Worm (Caenorhabditis elegans) whole organism, mixed stage, embryonic: ENCODE measurements around the gene lin-12.

Source experiments
- M03D4.4 ChIP-seq: sonication (generic microtip); optimal IDR thresholded peaks from 2 replicates; lab custom pipeline; 2017; ENCODE audit warnings: mild to moderate bottlenecking, missing genetic modification characterization, missing compliant biosample characterization
- ceh-43 ChIP-seq: fragments of 200-800 bp; sonication (Bioruptor generic); optimal IDR thresholded peaks from 2 replicates; lab custom pipeline; 2018; ENCODE audit warnings: mild to moderate bottlenecking, missing genetic modification characterization, moderate library complexity, missing compliant biosample characterization
- ceh-83 ChIP-seq: fragments of 200-800 bp; sonication (Bioruptor generic); optimal IDR thresholded peaks from 2 replicates; lab custom pipeline; 2018; ENCODE audit warnings: mild to moderate bottlenecking, missing genetic modification characterization, missing compliant biosample characterization
- ces-1 ChIP-seq: fragments of 150-350 bp; optimal IDR thresholded peaks from 2 replicates; lab custom pipeline; 2014; ENCODE audit warnings: missing biosample characterization, missing genetic modification reagents, missing genetic modification characterization
- cnd-1 ChIP-seq: fragments of 200-800 bp; sonication (Bioruptor generic); optimal IDR thresholded peaks from 2 replicates; lab custom pipeline; 2018; ENCODE audit warnings: mild to moderate bottlenecking, missing genetic modification characterization, missing compliant biosample characterization
- drap-1 ChIP-seq: fragments of 200-800 bp; sonication (Bioruptor generic); optimal IDR thresholded peaks from 3 replicates; lab custom pipeline; 2018; ENCODE audit warnings: mild to moderate bottlenecking, missing genetic modification characterization, missing compliant biosample characterization
- elt-1 ChIP-seq: sonication (generic microtip); optimal IDR thresholded peaks from 2 replicates; lab custom pipeline; 2017; ENCODE audit warnings: missing genetic modification characterization, mild to moderate bottlenecking, missing compliant biosample characterization, antibody characterized with exemption, moderate library complexity, borderline replicate concordance; ENCODE audit not compliant: insufficient read depth
- elt-3 ChIP-seq: fragments of 150-350 bp; optimal IDR thresholded peaks from 2 replicates; lab custom pipeline; 2014; ENCODE audit warnings: missing biosample characterization, missing genetic modification characterization
- flh-1 ChIP-seq: fragments of 200-800 bp; sonication (Bioruptor generic); optimal IDR thresholded peaks from 2 replicates; lab custom pipeline; 2018; ENCODE audit warnings: mild to moderate bottlenecking, missing genetic modification characterization, moderate library complexity, missing compliant biosample characterization
- ham-2 ChIP-seq: fragments of 200-800 bp; sonication (Bioruptor generic); optimal IDR thresholded peaks from 2 replicates; lab custom pipeline; 2018; ENCODE audit warnings: mild to moderate bottlenecking, missing genetic modification characterization, missing compliant biosample characterization
- hlh-1 ChIP-seq: fragments of 150-350 bp; optimal IDR thresholded peaks from 2 replicates; lab custom pipeline; 2014; ENCODE audit warnings: missing biosample characterization, missing genetic modification reagents, missing genetic modification characterization
- lin-13 ChIP-seq: fragments of 150-350 bp; optimal IDR thresholded peaks from 2 replicates; lab custom pipeline; 2014; ENCODE audit warnings: missing biosample characterization, missing genetic modification characterization
- lin-32 ChIP-seq: fragments of 200-800 bp; sonication (Bioruptor generic); optimal IDR thresholded peaks from 2 replicates; lab custom pipeline; 2018; ENCODE audit warnings: mild to moderate bottlenecking, missing genetic modification characterization, missing compliant biosample characterization
- lsy-2 ChIP-seq: fragments of 150-350 bp; optimal IDR thresholded peaks from 2 replicates; lab custom pipeline; 2014; ENCODE audit warnings: missing biosample characterization, missing genetic modification characterization
- mab-5 ChIP-seq: fragments of 150-350 bp; optimal IDR thresholded peaks from 2 replicates; lab custom pipeline; 2014; ENCODE audit warnings: missing biosample characterization, missing genetic modification characterization
- mep-1 ChIP-seq: fragments of 150-350 bp; optimal IDR thresholded peaks from 2 replicates; lab custom pipeline; 2017; ENCODE audit warnings: missing biosample characterization, missing genetic modification reagents, missing genetic modification characterization, inconsistent platforms
- mls-2 ChIP-seq: sonication (generic microtip); optimal IDR thresholded peaks from 2 replicates; lab custom pipeline; 2016; ENCODE audit warnings: mild to moderate bottlenecking, missing genetic modification characterization, moderate library complexity, missing compliant biosample characterization
- nhr-2 ChIP-seq: fragments of 150-350 bp; optimal IDR thresholded peaks from 2 replicates; lab custom pipeline; 2014; ENCODE audit warnings: missing biosample characterization, missing genetic modification characterization
- nhr-237 ChIP-seq: fragments of 150-350 bp; optimal IDR thresholded peaks from 2 replicates; lab custom pipeline; 2014; ENCODE audit warnings: missing biosample characterization, missing genetic modification characterization
- nhr-28 ChIP-seq: fragments of 150-350 bp; optimal IDR thresholded peaks from 2 replicates; lab custom pipeline; 2014; ENCODE audit warnings: missing biosample characterization, missing genetic modification characterization
- nhr-76 ChIP-seq: sonication (generic microtip); optimal IDR thresholded peaks from 2 replicates; lab custom pipeline; 2017; ENCODE audit warnings: missing biosample characterization, missing genetic modification characterization
- sem-2 ChIP-seq: fragments of 200-800 bp; sonication (Bioruptor generic); optimal IDR thresholded peaks from 2 replicates; lab custom pipeline; 2018; ENCODE audit warnings: mild to moderate bottlenecking, missing genetic modification characterization, missing compliant biosample characterization
- sptf-1 ChIP-seq: sonication (generic microtip); optimal IDR thresholded peaks from 2 replicates; lab custom pipeline; 2017; ENCODE audit warnings: mild to moderate bottlenecking, missing genetic modification characterization, moderate library complexity, missing compliant biosample characterization
- tbx-8 ChIP-seq: fragments of 200-800 bp; sonication (Bioruptor generic); optimal IDR thresholded peaks from 2 replicates; lab custom pipeline; 2018; ENCODE audit warnings: mild to moderate bottlenecking, missing genetic modification characterization, moderate library complexity, missing compliant biosample characterization
- unc-120 ChIP-seq: sonication (generic microtip); optimal IDR thresholded peaks from 2 replicates; lab custom pipeline; 2017; ENCODE audit warnings: missing genetic modification characterization, missing compliant biosample characterization; ENCODE audit not compliant: poor library complexity, severe bottlenecking
- unc-62 ChIP-seq: fragments of 150-350 bp; optimal IDR thresholded peaks from 2 replicates; lab custom pipeline; 2014; ENCODE audit warnings: missing biosample characterization, missing genetic modification reagents, missing genetic modification characterization
- zip-8 ChIP-seq: fragments of 150-350 bp; optimal IDR thresholded peaks from 2 replicates; lab custom pipeline; 2014; ENCODE audit warnings: missing biosample characterization, missing genetic modification characterization
- ztf-11 ChIP-seq: fragments of 150-350 bp; optimal IDR thresholded peaks from 2 replicates; lab custom pipeline; 2014; ENCODE audit warnings: missing biosample characterization, missing genetic modification characterization

Gene lin-12

ce11 chrIII:9103643-9104042 is 32.4 kb upstream of the lin-12 start, which contains the start of gene dos-1:
dos-1 (plus strand) TSS chrIII:9103943.
- TF ChIP-seq nhr-2 (tag; lab: Kevin White, UChicago) (no peak), lsy-2 (no peak), cnd-1 (tag; lab: Kevin White, UChicago) (no peak), nhr-28 (tag; lab: Kevin White, UChicago) (no peak), sem-2 (GFP tag; lab: Kevin White, UChicago) (no peak)

ce11 chrIII:9101212-9101611 is 29.9 kb upstream of the lin-12 start, which contains the start of gene ZK507.1:
ZK507.1 (minus strand) TSS chrIII:9101312.
- TF ChIP-seq lin-13 (tag; lab: Kevin White, UChicago) (no peak), nhr-76 (tag; lab: Kevin White, UChicago) (no peak), mls-2 (tag; lab: Kevin White, UChicago) (no peak), M03D4.4 (tag; lab: Kevin White, UChicago) (no peak), zip-8 (tag; lab: Kevin White, UChicago) (no peak), ceh-43 (no peak), cnd-1 (tag; lab: Kevin White, UChicago) (no peak), lin-32 (GFP tag; lab: Kevin White, UChicago) (no peak), ztf-11 (no peak), mep-1 (tag; lab: Kevin White, UChicago) (no peak), ham-2 (GFP tag; lab: Kevin White, UChicago) (no peak), nhr-237 (tag; lab: Kevin White, UChicago) (no peak)

ce11 chrIII:9091392-9092291 is 20.4 kb upstream of the lin-12 start, which contains the start of gene glp-1:
glp-1 (plus strand) TSS chrIII:9092241.
- no peak for TF ChIP-seq elt-3
- no peak for TF ChIP-seq flh-1 (GFP tag; lab: Kevin White, UChicago)
- no peak for TF ChIP-seq ceh-83 (GFP tag; lab: Kevin White, UChicago)
- TF ChIP-seq ces-1 = no peak
- TF ChIP-seq, all 35 proteins: peak for 0

ce11 chrIII:9089325-9089823 is 18.1 kb upstream of the lin-12 start, which contains the start of the genes mccc-2 and mrpl-44:
mccc-2 (minus strand) TSS chrIII:9089375.
mrpl-44 (minus strand) TSS chrIII:9089375.
- TF ChIP-seq elt-1 (tag; lab: Kevin White, UChicago) = no peak
- TF ChIP-seq zip-8 (tag; lab: Kevin White, UChicago) = no peak
- no peak for TF ChIP-seq nhr-237 (tag; lab: Kevin White, UChicago)
- TF ChIP-seq unc-120 (tag; lab: Kevin White, UChicago) = no peak
- no peak for TF ChIP-seq nhr-2 (tag; lab: Kevin White, UChicago)
- TF ChIP-seq ceh-43 = no peak
- TF ChIP-seq lin-32 (GFP tag; lab: Kevin White, UChicago) = no peak
- TF ChIP-seq drap-1 (GFP tag; lab: Kevin White, UChicago) = no peak
- TF ChIP-seq ceh-83 (GFP tag; lab: Kevin White, UChicago) = no peak
- no peak for TF ChIP-seq lin-13 (tag; lab: Kevin White, UChicago)

- no peak for TF ChIP-seq lsy-2
- peak; percentile 75 for TF ChIP-seq mab-5 (tag; lab: Kevin White, UChicago)
- peak; percentile 65 for TF ChIP-seq unc-120 (tag; lab: Kevin White, UChicago)
- peak; percentile 98 for TF ChIP-seq ces-1
- no peak for TF ChIP-seq tbx-8 (GFP tag; lab: Kevin White, UChicago)
- peak; percentile 26 for TF ChIP-seq mls-2 (tag; lab: Kevin White, UChicago)
- peak; percentile 11 for TF ChIP-seq unc-62 (GFP tag; lab: Kevin White, UChicago)
Measured at ce11 chrIII:9084329-9084728, 13.1 kb upstream of the lin-12 start.

ce11 chrIII:9083118-9083517 is 11.8 kb upstream of the lin-12 start:
- TF ChIP-seq mls-2 (tag; lab: Kevin White, UChicago) (no peak), elt-1 (tag; lab: Kevin White, UChicago) (no peak), hlh-1 (tag; lab: Kevin White, UChicago) (no peak), mep-1 (tag; lab: Kevin White, UChicago) (no peak), sptf-1 (tag; lab: Kevin White, UChicago) (no peak), drap-1 (GFP tag; lab: Kevin White, UChicago) (no peak), unc-62 (GFP tag; lab: Kevin White, UChicago) (peak; percentile 54), lin-13 (tag; lab: Kevin White, UChicago) (no peak), unc-120 (tag; lab: Kevin White, UChicago) (peak; percentile 55)
- TF ChIP-seq, all 35 proteins: peak for 2
